Fruit fly (Drosophila melanogaster): ENCODE results near the gene CG10793.

The CG10793 gene

DNA sequence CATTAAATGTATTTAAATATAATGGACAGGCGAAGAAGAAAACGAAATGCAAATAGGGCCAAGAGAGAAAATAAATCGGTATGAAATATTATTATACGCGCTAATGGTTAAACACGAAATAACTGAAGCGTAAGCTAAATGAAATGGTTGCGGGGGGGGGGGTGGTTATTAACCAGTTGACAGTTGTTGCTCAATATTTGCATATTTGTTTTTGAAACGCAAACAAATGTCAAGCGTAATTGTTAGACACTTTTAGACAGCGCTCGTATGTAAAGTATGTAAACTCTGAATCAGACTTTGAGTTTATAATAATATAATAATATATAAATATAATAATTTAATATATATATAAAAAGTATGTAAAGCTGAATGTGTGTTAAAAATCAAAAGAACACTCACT is 34.2 kb downstream of the CG10793 start:
- TF ChIP-seq rn (GFP tag; IDR thresholded peaks at IDR 0.05) (no peak), CG34367 (tag; optimal IDR thresholded peaks at IDR 0.05) (no peak), gl (tag; optimal IDR thresholded peaks at IDR 0.05) (no peak), CG17806 (tag; optimal IDR thresholded peaks at IDR 0.05) (no peak), CG8301 (tag; optimal IDR thresholded peaks at IDR 0.05) (no peak), CG4496 (GFP tag; IDR thresholded peaks at IDR 0.05) (no peak), CG9948 (tag; optimal IDR thresholded peaks at IDR 0.05) (no peak), D1 (tag; optimal IDR thresholded peaks at IDR 0.05) (no peak), CG13204 (GFP tag; optimal IDR thresholded peaks at IDR 0.05) (no peak), CG12605 (GFP tag; IDR thresholded peaks at IDR 0.05) (no peak)

DNA sequence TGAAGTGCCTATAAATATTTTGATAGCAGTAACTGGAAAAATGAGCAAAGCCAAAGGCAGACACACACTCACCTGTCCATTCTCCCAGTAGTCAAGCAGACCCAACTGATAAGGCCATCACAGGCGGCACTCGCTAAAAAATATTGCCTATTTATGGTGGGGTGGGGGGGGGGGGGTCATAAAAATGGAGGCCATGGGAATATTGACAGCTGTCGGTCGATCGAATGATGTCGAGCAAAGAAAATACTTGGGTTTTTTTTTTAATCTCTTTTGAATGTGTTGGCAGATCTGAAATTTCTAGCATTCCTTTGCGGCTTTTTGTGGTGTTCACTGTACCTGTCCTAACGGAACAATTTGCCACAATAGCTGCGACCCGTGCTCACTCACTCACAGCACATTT is 42.6 kb downstream of the CG10793 start:
- TF ChIP-seq EcR (GFP tag; optimal IDR thresholded peaks at IDR 0.05), result no peak
- TF ChIP-seq Ets98B (GFP tag; IDR thresholded peaks at IDR 0.05), result no peak
- TF ChIP-seq CG9948 (tag; optimal IDR thresholded peaks at IDR 0.05), result no peak
- TF ChIP-seq CG12605 (GFP tag; IDR thresholded peaks at IDR 0.05), result no peak
- no peak for TF ChIP-seq Pif1B (GFP tag; optimal IDR thresholded peaks at IDR 0.05)
- TF ChIP-seq rn (GFP tag; IDR thresholded peaks at IDR 0.05), result no peak
- TF ChIP-seq gl (tag; optimal IDR thresholded peaks at IDR 0.05), result no peak

DNA sequence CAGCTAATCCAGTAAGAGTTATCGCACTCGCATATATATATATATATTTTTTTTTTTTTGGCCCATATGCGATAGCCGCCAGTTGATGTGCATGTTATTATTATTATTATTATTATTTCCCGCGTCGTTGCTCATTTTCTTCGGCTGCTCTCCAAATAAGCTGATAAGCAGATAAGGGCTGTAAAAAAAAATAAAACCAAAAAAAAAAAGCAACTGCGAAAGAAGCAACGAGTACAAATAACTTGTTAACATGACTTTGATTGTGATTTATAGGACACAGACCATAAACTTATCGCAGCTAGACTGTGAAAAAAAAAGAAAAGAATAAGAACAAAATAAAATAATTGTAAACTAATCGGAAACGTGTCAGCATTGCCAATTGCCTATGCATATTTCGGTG is 50.4 kb downstream of the CG10793 start:
- TF ChIP-seq Ets98B (GFP tag; IDR thresholded peaks at IDR 0.05) (no peak), CG12605 (GFP tag; IDR thresholded peaks at IDR 0.05) (0 out of 2 replicates have a peak, but pooled peaks have one; percentile 27), CG14655 (GFP tag; optimal IDR thresholded peaks at IDR 0.05) (no peak), CG9948 (tag; optimal IDR thresholded peaks at IDR 0.05) (no peak)

Data from whole organism, pupa.